Fruit fly (Drosophila melanogaster): ENCODE data around the gene wol.

Gene wol

dm6 chr2L:8333185-8333584, 30.4 kb upstream of the wol start (continued):
- TF ChIP-seq CG8478 (optimal IDR thresholded peaks at IDR 0.05) (no peak), CG11696 (GFP tag; IDR thresholded peaks at IDR 0.05) (no peak), CG30431 (GFP tag; optimal IDR thresholded peaks at IDR 0.05) (no peak), exex (tag; optimal IDR thresholded peaks at IDR 0.05) (no peak), MBD-R2 (GFP tag; IDR thresholded peaks at IDR 0.05) (no peak), NK7.1 (GFP tag; optimal IDR thresholded peaks at IDR 0.05) (no peak), CG11560 (tag; IDR thresholded peaks at IDR 0.05) (no peak), CG12942 (GFP tag; optimal IDR thresholded peaks at IDR 0.05) (no peak), cad (GFP tag; optimal IDR thresholded peaks at IDR 0.05) (no peak), Atf3 (GFP tag; optimal IDR thresholded peaks at IDR 0.05) (no peak), al (GFP tag; IDR thresholded peaks at IDR 0.05) (no peak), CG10565 (GFP tag; optimal IDR thresholded peaks at IDR 0.05) (no peak), CG10959 (GFP tag; IDR thresholded peaks at IDR 0.05) (no peak), CG9876 (GFP tag; optimal IDR thresholded peaks at IDR 0.05) (no peak), D19B (GFP tag; optimal IDR thresholded peaks at IDR 0.05) (no peak), CG8765 (GFP tag; IDR thresholded peaks at IDR 0.05) (no peak), Taf1 (GFP tag; IDR thresholded peaks at IDR 0.05) (no peak), sr (GFP tag; IDR thresholded peaks at IDR 0.05) (no peak), GATAe (GFP tag; conservative IDR thresholded peaks at IDR 0.05) (no peak), Awh (GFP tag; IDR thresholded peaks at IDR 0.05) (no peak), CG11504 (tag; optimal IDR thresholded peaks at IDR 0.05) (peak; percentile 51), CrebB (tag; optimal IDR thresholded peaks at IDR 0.05) (no peak), tio (GFP tag; optimal IDR thresholded peaks at IDR 0.05) (no peak), Spps (tag; optimal IDR thresholded peaks at IDR 0.05) (no peak), CG6254 (GFP tag; optimal IDR thresholded peaks at IDR 0.05) (no peak), ham (GFP tag; IDR thresholded peaks at IDR 0.05) (no peak), bab2 (GFP tag; optimal IDR thresholded peaks at IDR 0.05) (no peak), CG14965 (GFP tag; optimal IDR thresholded peaks at IDR 0.05; ENCODE audit: borderline replicate concordance) (no peak), zen2 (GFP tag; IDR thresholded peaks at IDR 0.05; ENCODE audit: partially characterized antibody) (no peak), danr (GFP tag; IDR thresholded peaks at IDR 0.05) (no peak), CG11247 (GFP tag; IDR thresholded peaks at IDR 0.05) (no peak), CG13123 (GFP tag; optimal IDR thresholded peaks at IDR 0.05) (no peak), inv (GFP tag; IDR thresholded peaks at IDR 0.05; ENCODE audit: partially characterized antibody) (no peak), CG10431 (GFP tag; optimal IDR thresholded peaks at IDR 0.05) (no peak), Nf-YA (GFP tag; IDR thresholded peaks at IDR 0.05) (no peak), CG7786 (GFP tag; optimal IDR thresholded peaks at IDR 0.05) (no peak), CG3065 (GFP tag; optimal IDR thresholded peaks at IDR 0.05) (no peak), kni (GFP tag; optimal IDR thresholded peaks at IDR 0.05) (no peak), Opbp (GFP tag; IDR thresholded peaks at IDR 0.05; ENCODE audit: partially characterized antibody) (no peak), run (tag; optimal IDR thresholded peaks at IDR 0.05) (no peak), CG9817 (tag; optimal IDR thresholded peaks at IDR 0.05) (no peak), Bteb2 (GFP tag; optimal IDR thresholded peaks at IDR 0.05) (no peak), Atf6 (GFP tag; IDR thresholded peaks at IDR 0.05) (peak; percentile 31; the same call in 1 of the 2 replicates), pros (GFP tag; optimal IDR thresholded peaks at IDR 0.05) (no peak), CG12769 (tag; optimal IDR thresholded peaks at IDR 0.05) (no peak), row (GFP tag; IDR thresholded peaks at IDR 0.05) (0 out of 3 replicates have a peak, but pooled peaks have one; percentile 34), ems (GFP tag; optimal IDR thresholded peaks at IDR 0.05) (no peak), abd-A (tag; optimal IDR thresholded peaks at IDR 0.05) (peak; percentile 7), Chrac-16 (GFP tag; optimal IDR thresholded peaks at IDR 0.05) (no peak), scrt (GFP tag; optimal IDR thresholded peaks at IDR 0.05) (peak; percentile 18), ato (GFP tag; IDR thresholded peaks at IDR 0.05; ENCODE audit: partially characterized antibody) (no peak), ssp (GFP tag; IDR thresholded peaks at IDR 0.05) (no peak), CG12155 (GFP tag; optimal IDR thresholded peaks at IDR 0.05) (no peak)
